Worm (Caenorhabditis elegans): ENCODE data around the gene mev-1.

DNA sequence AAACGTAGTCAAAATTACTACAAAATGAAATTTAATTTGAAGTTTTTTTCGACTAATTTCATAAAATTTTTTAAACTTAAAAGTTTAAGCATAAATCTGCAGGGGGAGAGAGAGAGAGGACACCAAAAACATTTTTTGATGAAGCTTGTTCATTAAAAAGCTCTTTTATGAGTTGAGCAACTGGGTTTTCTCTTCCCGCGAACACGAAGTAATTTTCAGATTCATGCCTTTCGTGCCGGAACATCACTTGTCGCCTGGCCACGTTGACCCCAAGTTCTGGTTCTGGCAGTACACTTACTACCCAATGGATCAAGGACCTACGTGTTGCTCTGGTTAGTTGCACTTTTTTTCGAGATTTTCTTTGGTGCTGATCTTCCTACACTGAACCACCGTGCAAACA lies 49.7 kb downstream of the mev-1 start:
- no peak for TF ChIP-seq ctbp-1 (GFP tag; IDR thresholded peaks at IDR 0.05)
- TF ChIP-seq lin-13 (GFP tag; optimal IDR thresholded peaks at IDR 0.05): no peak
- no peak for TF ChIP-seq Y48G9A.11 (GFP tag; IDR thresholded peaks at IDR 0.05)

Measured in whole organism, L4 larva.